Worm (Caenorhabditis elegans) whole organism, L1 larva: Measurements from ENCODE around the gene T04H1.5.

Experiments used
- fos-1 ChIP-seq: fragments of 150-350 bp; optimal IDR thresholded peaks from 2 replicates; lab custom pipeline; 2014; ENCODE audit warnings: missing biosample characterization, missing genetic modification characterization
- lin-35 ChIP-seq, 2 experiments: fragments of 150-350 bp; optimal IDR thresholded peaks; 2 replicates each; lab custom pipeline; 2014; ENCODE audit warnings: missing biosample characterization in 2 of 2, missing genetic modification characterization in 2 of 2, missing genetic modification reagents in 2 of 2

DNA sequence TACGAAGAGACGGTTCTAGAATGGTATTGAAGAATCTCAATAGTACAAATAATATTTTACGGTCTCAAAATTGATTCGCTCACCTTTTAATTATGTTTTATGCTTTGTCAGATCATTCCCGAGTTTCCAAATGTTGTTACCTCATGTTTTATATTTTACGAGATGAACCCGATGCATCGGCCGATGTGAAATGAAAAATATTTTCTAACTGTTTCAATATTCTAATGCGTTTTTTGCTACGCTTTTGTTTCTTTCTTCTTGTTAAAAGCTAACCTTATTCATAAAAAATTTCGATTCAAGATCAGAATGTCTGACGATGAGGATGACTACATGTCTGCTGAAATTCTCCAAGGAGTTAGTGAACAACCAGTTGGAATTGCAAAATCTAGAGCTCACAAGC is at the start of gene T04H1.5:
- TF ChIP-seq lin-35 (GFP tag; optimal IDR thresholded peaks at IDR 0.05; lab: Kevin White, UChicago) (no peak), fos-1 (tag; lab: Kevin White, UChicago) (no peak)
